Worm (Caenorhabditis elegans) whole organism, L4/young adult: ENCODE results near the gene F56C3.7.

Source experiments
- W03F9.2 ChIP-seq: fragments of 150-350 bp; optimal IDR thresholded peaks from 2 replicates; lab custom pipeline; 2014; ENCODE audit warnings: missing biosample characterization, missing genetic modification characterization
- him-1 ChIP-seq: sonication (generic microtip); optimal IDR thresholded peaks from 2 replicates; lab custom pipeline; 2016; ENCODE audit warnings: missing genotype, missing genetic modification reagents, missing genetic modification characterization, missing compliant biosample characterization

DNA sequence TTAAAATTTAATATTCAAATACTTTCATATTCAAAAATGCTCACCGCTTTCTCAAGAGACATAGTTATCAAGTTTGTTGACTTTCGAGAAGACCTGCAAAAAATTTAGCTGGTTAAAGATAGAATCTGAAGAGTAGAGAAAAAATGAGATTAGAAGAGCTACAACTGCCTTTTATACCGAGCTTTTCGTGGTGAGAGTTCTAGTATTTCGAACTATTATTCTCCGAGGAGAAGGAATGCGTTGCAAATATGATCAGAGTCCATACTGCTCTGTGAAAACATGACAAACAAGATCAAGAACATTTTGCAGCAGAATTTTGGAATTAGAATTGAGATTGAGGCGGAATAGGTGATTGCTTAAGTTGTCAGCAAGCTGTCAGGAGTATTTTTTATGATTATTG lies 10.0 kb downstream of the F56C3.7 start, which contains the start of gene F56C3.4:
- TF ChIP-seq W03F9.2 (tag; lab: Kevin White, UChicago), result no peak
- no peak for TF ChIP-seq him-1 (tag; lab: Kevin White, UChicago)
